Worm (Caenorhabditis elegans) whole organism, mixed stage, embryonic: ENCODE data around the gene C49A9.10.

ENCODE experiments used
- nhr-237 ChIP-seq: fragments of 150-350 bp; optimal IDR thresholded peaks from 2 replicates; lab custom pipeline; 2014; ENCODE audit warnings: missing biosample characterization, missing genetic modification characterization
- snpc-4 ChIP-seq: fragments of 150-350 bp; optimal IDR thresholded peaks from 2 replicates; lab custom pipeline; 2014; ENCODE audit warnings: missing biosample characterization, missing genetic modification characterization

DNA sequence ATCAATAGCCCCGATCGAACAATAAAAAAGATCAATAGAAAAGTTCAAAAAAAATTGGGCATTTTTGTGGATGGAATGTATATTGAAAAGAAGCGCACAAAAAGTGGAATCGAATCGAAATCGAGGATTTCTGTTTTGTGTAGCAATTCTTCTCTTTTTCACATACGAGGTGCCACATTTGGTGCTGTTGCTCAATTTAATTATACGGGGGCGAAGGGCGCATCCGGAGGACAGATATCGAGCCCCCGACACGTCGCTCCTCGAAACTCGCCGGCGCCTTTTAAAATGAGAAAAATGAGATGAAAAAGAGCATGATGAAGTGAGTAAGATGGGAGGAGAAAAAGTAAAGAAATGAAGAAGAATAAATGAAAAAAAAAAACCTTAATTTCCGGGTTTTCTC lies 28.8 kb downstream of the C49A9.10 start:
- TF ChIP-seq snpc-4 (tag; lab: Kevin White, UChicago): no peak
- no peak for TF ChIP-seq nhr-237 (tag; lab: Kevin White, UChicago)
